Fruit fly (Drosophila melanogaster) whole organism: Measurements from ENCODE around the gene CG32755.

ENCODE experiments used
- CG8478 ChIP-seq: fragments of >200 bp; optimal IDR thresholded peaks from 2 replicates; lab custom pipeline; 2018; ENCODE audit warnings: inconsistent platforms
- Dll ChIP-seq: fragments of >200 bp; optimal IDR thresholded peaks from 2 replicates; lab custom pipeline; 2017
- EcR ChIP-seq, 2 experiments: fragments of >200 bp; optimal IDR thresholded peaks; 2 replicates each; lab custom pipeline; 2017; ENCODE audit warnings: missing biosample characterization in 2 of 2, missing genetic modification characterization in 2 of 2, missing genetic modification reagents in 2 of 2
- pan ChIP-seq: fragments of >200 bp; optimal IDR thresholded peaks from 2 replicates; lab custom pipeline; 2017
- psq ChIP-seq: fragments of >200 bp; optimal IDR thresholded peaks from 2 replicates; lab custom pipeline; 2017
- usp ChIP-seq: fragments of >200 bp; optimal IDR thresholded peaks from 2 replicates; lab custom pipeline; 2017; ENCODE audit warnings: missing biosample characterization, missing genetic modification characterization, mixed read lengths

- no peak for TF ChIP-seq psq (lab: Kevin White, UChicago)
- no peak for TF ChIP-seq usp (GFP tag; lab: Kevin White, UChicago)
- no peak for TF ChIP-seq Dll (lab: Kevin White, UChicago)
- no peak for TF ChIP-seq pan
- TF ChIP-seq EcR (GFP tag; optimal IDR thresholded peaks at IDR 0.05; lab: Kevin White, UChicago): no peak
- TF ChIP-seq CG8478 (lab: Kevin White, UChicago): no peak
Observed at dm6 chrX:5977113-5977512, 27.1 kb downstream of the CG32755 start.
